Fruit fly (Drosophila melanogaster): ENCODE results near the gene CG32121.

Gene CG32121

DNA sequence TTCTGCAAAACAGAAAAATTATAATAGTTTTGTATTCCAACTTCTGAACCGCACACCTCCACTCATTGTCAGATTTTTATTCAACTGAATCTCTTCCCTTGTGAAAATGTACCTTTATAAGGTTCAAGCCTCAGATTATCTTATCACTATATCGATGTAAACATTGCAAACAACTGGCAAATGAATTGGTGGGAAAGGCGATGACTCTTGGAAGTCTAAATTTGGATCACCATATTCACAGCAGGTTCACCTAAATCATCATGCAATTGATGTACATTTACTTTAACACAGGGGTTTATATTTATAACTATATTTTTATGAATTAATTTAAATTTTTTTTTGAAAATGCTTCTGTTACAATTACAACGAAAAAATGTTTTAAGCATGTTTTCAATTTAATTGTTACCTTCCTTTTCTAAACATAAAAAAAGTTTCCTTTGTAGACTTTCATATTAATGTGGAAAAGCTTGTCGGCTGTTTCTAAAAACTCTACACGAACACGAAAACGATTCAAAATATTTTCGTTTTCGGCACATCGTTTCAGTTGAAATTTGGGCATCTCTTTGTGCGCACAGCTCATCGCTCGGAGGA is 18.3 kb upstream of the CG32121 start, which contains the start of the genes CG10140 and CG14109:
CG10140 (minus strand) TSS at position 101 of the 591 bp plus-strand sequence.
CG14109 (plus strand) TSS at position 541 of the 591 bp plus-strand sequence.
- no peak for TF ChIP-seq tj (GFP tag; optimal IDR thresholded peaks at IDR 0.05)

DNA sequence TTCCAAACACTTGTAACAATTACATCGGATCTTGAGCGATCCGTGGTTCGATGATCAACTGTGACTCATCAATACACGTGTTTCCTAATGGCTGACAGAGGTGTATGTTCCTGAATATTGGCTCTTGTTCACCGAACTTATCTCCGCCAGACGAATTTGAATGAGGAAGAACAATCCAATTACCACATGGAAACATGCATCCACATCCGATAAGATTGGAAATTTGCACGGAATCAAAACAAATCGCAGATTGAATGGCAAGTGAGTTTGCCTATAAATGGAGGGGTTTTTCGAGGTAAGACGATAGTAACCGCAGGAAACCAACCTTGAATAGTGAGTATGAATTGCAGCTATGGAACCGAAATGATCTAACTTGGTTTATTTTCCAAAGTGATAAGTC is 15.5 kb upstream of the CG32121 start, which contains the start of gene CG10725:
CG10725 (plus strand) TSS at position 301 of the 400 bp plus-strand sequence.
- no peak for TF ChIP-seq CG12768 (GFP tag; optimal IDR thresholded peaks at IDR 0.05)
- no peak for TF ChIP-seq toe (GFP tag; optimal IDR thresholded peaks at IDR 0.05)
- TF ChIP-seq CG1620 (GFP tag; optimal IDR thresholded peaks at IDR 0.05), result no peak
- no peak for TF ChIP-seq Crg-1 (GFP tag; optimal IDR thresholded peaks at IDR 0.05)
- TF ChIP-seq pad (GFP tag; optimal IDR thresholded peaks at IDR 0.05), result no peak
- no peak for TF ChIP-seq cnc (optimal IDR thresholded peaks at IDR 0.05)
- no peak for TF ChIP-seq cic (GFP tag; optimal IDR thresholded peaks at IDR 0.05)
- no peak for TF ChIP-seq CG14711 (tag; optimal IDR thresholded peaks at IDR 0.05)
- TF ChIP-seq CG7101 (tag; optimal IDR thresholded peaks at IDR 0.05), result no peak
- no peak for TF ChIP-seq CG5204 (GFP tag; optimal IDR thresholded peaks at IDR 0.05)
- TF ChIP-seq Clk (GFP tag; optimal IDR thresholded peaks at IDR 0.05), result no peak
- no peak for TF ChIP-seq Mnt (GFP tag; optimal IDR thresholded peaks at IDR 0.05)
- TF ChIP-seq Hr96 (GFP tag; optimal IDR thresholded peaks at IDR 0.05), result no peak
- TF ChIP-seq bab1 (GFP tag; optimal IDR thresholded peaks at IDR 0.05), result no peak
- no peak for TF ChIP-seq CG11617 (GFP tag; optimal IDR thresholded peaks at IDR 0.05)
- TF ChIP-seq kay (GFP tag; ENCODE audit: borderline replicate concordance), result no peak
- TF ChIP-seq tj (GFP tag; optimal IDR thresholded peaks at IDR 0.05), result no peak
- TF ChIP-seq CG7045 (GFP tag; optimal IDR thresholded peaks at IDR 0.05), result no peak

DNA sequence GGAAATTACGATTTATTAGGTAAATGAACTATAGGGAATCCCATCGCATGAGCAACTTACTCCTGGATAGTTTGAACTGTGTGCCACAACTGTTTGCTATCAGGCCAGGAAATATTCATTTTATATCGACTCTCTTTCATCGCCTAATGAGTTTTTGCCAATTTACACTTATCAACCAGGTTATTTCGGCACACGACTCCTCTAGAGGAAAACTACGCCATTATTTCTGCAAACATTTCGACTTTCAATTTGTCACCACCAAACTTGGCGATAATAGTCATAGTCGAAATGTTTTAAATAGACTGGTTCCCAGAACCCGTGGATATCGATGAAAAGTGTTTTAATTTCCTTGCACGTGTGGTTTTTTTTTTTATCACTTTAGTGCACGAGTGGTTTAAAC is 14.9 kb upstream of the CG32121 start, which contains the start of gene CG10154:
CG10154 (minus strand) TSS at position 101 of the 400 bp plus-strand sequence.
- no peak for TF ChIP-seq CG12768 (GFP tag; optimal IDR thresholded peaks at IDR 0.05)
- TF ChIP-seq Hr96 (GFP tag; optimal IDR thresholded peaks at IDR 0.05), result no peak
- TF ChIP-seq CG5204 (GFP tag; optimal IDR thresholded peaks at IDR 0.05), result no peak

DNA sequence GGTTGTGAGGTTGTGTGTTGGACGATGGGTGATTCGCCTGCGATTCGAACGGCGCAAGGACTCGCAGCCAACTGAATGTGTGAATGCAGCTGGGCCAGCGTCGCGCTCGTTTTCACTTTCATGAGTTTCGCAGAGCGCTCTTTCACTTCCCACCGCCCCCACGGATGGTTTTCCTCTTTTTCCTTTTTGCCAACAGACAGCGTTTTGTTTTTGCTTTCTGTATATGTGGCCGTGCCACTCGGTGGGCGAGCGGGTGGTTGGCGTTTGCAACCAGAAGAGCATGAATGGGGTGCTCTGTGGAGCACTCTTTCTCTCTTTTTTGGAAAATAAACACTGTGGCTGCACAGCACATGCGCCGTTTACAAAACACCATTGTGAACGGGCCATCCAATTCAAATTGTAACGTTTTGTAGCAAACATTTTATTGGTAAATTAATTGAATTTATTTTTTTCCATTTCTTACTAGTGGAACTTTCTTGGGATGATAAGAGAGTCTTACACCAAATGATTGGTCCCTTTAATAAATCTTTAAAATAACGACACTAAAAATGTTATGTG is 13.1 kb upstream of the CG32121 start, which contains the start of gene CG10713:
CG10713 (minus strand) TSS at position 60 of the 558 bp plus-strand sequence.
- peak; percentile 11 for TF ChIP-seq CG7045 (GFP tag; optimal IDR thresholded peaks at IDR 0.05)
- no peak for TF ChIP-seq toe (GFP tag; optimal IDR thresholded peaks at IDR 0.05)

DNA sequence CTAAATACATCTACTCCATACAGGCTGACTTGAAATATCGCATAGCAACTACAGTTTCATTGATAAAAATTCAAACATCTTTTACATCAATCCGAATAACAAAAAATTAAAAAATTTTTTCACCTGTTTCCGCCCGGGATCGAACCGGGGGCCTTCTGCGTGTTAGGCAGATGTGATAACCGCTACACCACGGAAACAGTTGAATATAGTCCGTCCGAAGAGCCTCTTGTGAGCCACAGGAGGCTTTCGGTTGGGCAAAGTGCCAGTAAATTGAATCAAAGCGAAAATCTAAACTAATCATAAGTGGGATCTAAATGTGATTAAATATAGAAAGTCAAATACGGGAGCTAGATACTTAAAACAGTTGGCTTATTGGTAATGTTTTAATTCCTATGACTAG is 11.4 kb upstream of the CG32121 start:
- TF ChIP-seq Hr96 (GFP tag; optimal IDR thresholded peaks at IDR 0.05), result no peak
- TF ChIP-seq toe (GFP tag; optimal IDR thresholded peaks at IDR 0.05), result no peak

DNA sequence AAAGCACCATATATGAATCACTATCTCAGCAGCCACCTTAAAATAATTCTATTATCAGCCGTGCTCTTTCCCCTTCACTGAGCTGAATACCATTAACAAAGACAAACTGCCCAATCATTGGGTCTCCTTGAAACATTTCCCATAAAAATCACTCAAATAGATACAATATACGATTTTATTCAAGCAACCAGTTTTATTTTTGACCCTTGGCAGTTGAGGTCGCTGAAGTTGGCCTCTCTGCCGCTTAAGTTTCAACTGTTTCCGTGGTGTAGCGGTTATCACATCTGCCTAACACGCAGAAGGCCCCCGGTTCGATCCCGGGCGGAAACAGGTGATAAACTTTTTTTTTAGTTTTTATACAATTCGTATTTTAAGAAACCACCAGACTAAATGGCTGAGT is 10.7 kb upstream of the CG32121 start:
- TF ChIP-seq toe (GFP tag; optimal IDR thresholded peaks at IDR 0.05), result no peak
- no peak for TF ChIP-seq Hr96 (GFP tag; optimal IDR thresholded peaks at IDR 0.05)
- TF ChIP-seq ovo (GFP tag; optimal IDR thresholded peaks at IDR 0.05), result no peak
- no peak for TF ChIP-seq CG7045 (GFP tag; optimal IDR thresholded peaks at IDR 0.05)
- no peak for TF ChIP-seq CG33017 (tag; optimal IDR thresholded peaks at IDR 0.05)
- TF ChIP-seq CG7101 (tag; optimal IDR thresholded peaks at IDR 0.05), result no peak
- no peak for TF ChIP-seq Clk (GFP tag; optimal IDR thresholded peaks at IDR 0.05)
- TF ChIP-seq kay (GFP tag; ENCODE audit: borderline replicate concordance), result no peak
- TF ChIP-seq pad (GFP tag; optimal IDR thresholded peaks at IDR 0.05), result no peak
- no peak for TF ChIP-seq cic (GFP tag; optimal IDR thresholded peaks at IDR 0.05)
- no peak for TF ChIP-seq Mnt (GFP tag; optimal IDR thresholded peaks at IDR 0.05)
- no peak for TF ChIP-seq CG5204 (GFP tag; optimal IDR thresholded peaks at IDR 0.05)
- TF ChIP-seq CG14711 (tag; optimal IDR thresholded peaks at IDR 0.05), result no peak
- no peak for TF ChIP-seq Crg-1 (GFP tag; optimal IDR thresholded peaks at IDR 0.05)

DNA sequence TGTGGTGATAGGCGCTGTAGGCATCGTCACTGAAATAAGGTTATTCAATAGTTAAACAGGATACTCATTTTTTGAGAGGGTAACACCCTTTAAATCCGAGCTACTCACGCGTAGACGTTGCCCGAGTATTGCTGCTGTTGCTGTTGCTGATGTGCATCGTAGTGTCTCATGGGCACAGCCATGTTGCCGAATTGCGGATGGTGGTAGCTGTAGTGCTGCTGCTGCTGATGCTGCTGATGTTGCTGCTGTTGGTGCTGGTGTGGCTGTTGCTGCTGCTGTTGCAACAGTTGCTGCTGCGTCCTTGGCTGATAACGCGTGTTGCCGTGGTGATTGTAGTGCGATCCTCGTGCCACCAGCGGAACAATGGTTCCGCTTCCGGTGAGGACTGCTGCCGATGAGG is 8.0 kb upstream of the CG32121 start:
- TF ChIP-seq CG7045 (GFP tag; optimal IDR thresholded peaks at IDR 0.05), result no peak
- no peak for TF ChIP-seq CG5204 (GFP tag; optimal IDR thresholded peaks at IDR 0.05)
- no peak for TF ChIP-seq CG12768 (GFP tag; optimal IDR thresholded peaks at IDR 0.05)
- no peak for TF ChIP-seq Crg-1 (GFP tag; optimal IDR thresholded peaks at IDR 0.05)
- TF ChIP-seq CG1620 (GFP tag; optimal IDR thresholded peaks at IDR 0.05), result no peak
- no peak for TF ChIP-seq cic (GFP tag; optimal IDR thresholded peaks at IDR 0.05)
- no peak for TF ChIP-seq bab1 (GFP tag; optimal IDR thresholded peaks at IDR 0.05)
- no peak for TF ChIP-seq Clk (GFP tag; optimal IDR thresholded peaks at IDR 0.05)
- no peak for TF ChIP-seq CG33017 (tag; optimal IDR thresholded peaks at IDR 0.05)
- no peak for TF ChIP-seq CG11617 (GFP tag; optimal IDR thresholded peaks at IDR 0.05)
- TF ChIP-seq CG14711 (tag; optimal IDR thresholded peaks at IDR 0.05), result no peak
- TF ChIP-seq Hr96 (GFP tag; optimal IDR thresholded peaks at IDR 0.05), result no peak

DNA sequence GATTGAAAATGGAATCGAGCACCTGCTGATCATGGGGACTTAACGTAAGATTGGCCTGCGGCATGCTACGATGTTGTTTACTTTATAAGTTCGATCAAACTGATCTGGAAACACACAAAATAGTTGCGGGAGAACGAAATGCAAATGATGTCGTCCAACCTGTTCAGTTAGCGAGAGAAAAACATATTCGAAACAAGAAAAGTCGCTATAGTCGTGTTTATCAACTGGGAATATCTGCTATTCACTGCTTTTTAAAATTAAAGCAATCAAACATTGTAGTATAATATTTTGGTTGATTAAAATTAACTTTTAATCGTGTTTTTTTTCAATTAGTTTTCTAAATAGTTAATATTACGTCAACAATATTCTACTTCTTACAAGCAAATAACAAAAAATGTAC is 4.4 kb upstream of the CG32121 start, which contains the start of gene CG14105:
CG14105 (minus strand) TSS at position 101 of the 400 bp plus-strand sequence.
- TF ChIP-seq bab1 (GFP tag; optimal IDR thresholded peaks at IDR 0.05), result no peak
- TF ChIP-seq kay (GFP tag; ENCODE audit: borderline replicate concordance), result no peak
- TF ChIP-seq ovo (GFP tag; optimal IDR thresholded peaks at IDR 0.05), result no peak
- no peak for TF ChIP-seq CG33017 (tag; optimal IDR thresholded peaks at IDR 0.05)
- TF ChIP-seq cnc (optimal IDR thresholded peaks at IDR 0.05), result no peak
- no peak for TF ChIP-seq Mnt (GFP tag; optimal IDR thresholded peaks at IDR 0.05)
- no peak for TF ChIP-seq tj (GFP tag; optimal IDR thresholded peaks at IDR 0.05)
- TF ChIP-seq CG5204 (GFP tag; optimal IDR thresholded peaks at IDR 0.05), result no peak
- no peak for TF ChIP-seq pad (GFP tag; optimal IDR thresholded peaks at IDR 0.05)
- no peak for TF ChIP-seq CG7101 (tag; optimal IDR thresholded peaks at IDR 0.05)
- no peak for TF ChIP-seq cic (GFP tag; optimal IDR thresholded peaks at IDR 0.05)

All from whole organism, adult.